Fruit fly (Drosophila melanogaster) whole organism, embryonic: ENCODE measurements around the gene CG17593.

ENCODE experiments used
- Asciz ChIP-seq: fragments of 200-800 bp; sonication (Bioruptor generic); optimal IDR thresholded peaks from 2 replicates; lab custom pipeline; 2017; ENCODE audit warnings: missing biosample characterization, mild to moderate bottlenecking, missing genetic modification characterization, missing genetic modification reagents
- Atf-2 ChIP-seq: fragments of 200-800 bp; sonication (Bioruptor generic); optimal IDR thresholded peaks from 2 replicates; lab custom pipeline; 2016; ENCODE audit warnings: missing biosample characterization, missing genetic modification characterization
- CG1233 ChIP-seq: fragments of 200-800 bp; sonication (Bioruptor generic); optimal IDR thresholded peaks from 4 replicates; lab custom pipeline; 2018; ENCODE audit warnings: missing biosample characterization, mild to moderate bottlenecking, missing genetic modification characterization
- CG15011 ChIP-seq: fragments of 200-800 bp; sonication (Bioruptor generic); optimal IDR thresholded peaks from 3 replicates; lab custom pipeline; 2018; ENCODE audit warnings: missing biosample characterization, mild to moderate bottlenecking, missing genetic modification characterization
- CG15269 ChIP-seq: fragments of 200-800 bp; sonication (Bioruptor generic); optimal IDR thresholded peaks from 2 replicates; lab custom pipeline; 2018; ENCODE audit warnings: missing biosample characterization, mild to moderate bottlenecking, missing genetic modification characterization, moderate library complexity
- CG15601 ChIP-seq: fragments of 200-800 bp; sonication (Bioruptor generic); optimal IDR thresholded peaks from 3 replicates; lab custom pipeline; 2019; ENCODE audit warnings: missing biosample characterization, mild to moderate bottlenecking, missing genetic modification characterization, moderate library complexity
- CG17912 ChIP-seq: fragments of 200-800 bp; sonication (Bioruptor generic); optimal IDR thresholded peaks from 2 replicates; lab custom pipeline; 2018; ENCODE audit warnings: missing biosample characterization, mild to moderate bottlenecking, missing genetic modification characterization
- CG30403 ChIP-seq: fragments of 200-800 bp; sonication (Bioruptor generic); optimal IDR thresholded peaks from 3 replicates; lab custom pipeline; 2016; ENCODE audit warnings: missing biosample characterization, missing genetic modification characterization
- CG4404 ChIP-seq: fragments of 200-800 bp; sonication (Bioruptor generic); IDR thresholded peaks from 2 replicates; pipeline ENCODE4 v1.3.6; 2022; ENCODE audit warnings: missing biosample characterization, missing genetic modification characterization
- CG6654 ChIP-seq: fragments of 200-800 bp; sonication (Bioruptor generic); optimal IDR thresholded peaks from 2 replicates; lab custom pipeline; 2017; ENCODE audit warnings: missing biosample characterization, mild to moderate bottlenecking, missing genetic modification characterization
- CG6689 ChIP-seq: fragments of 200-800 bp; sonication (Bioruptor generic); IDR thresholded peaks from 2 replicates; pipeline ENCODE4 v1.3.6; 2022; ENCODE audit warnings: missing biosample characterization, missing genetic modification characterization
- CG8290 ChIP-seq, 3 experiments: fragments of 200-800 bp; sonication (Bioruptor generic); optimal IDR thresholded peaks; 2 replicates each; lab custom pipeline; 2016 to 2019; ENCODE audit warnings: missing biosample characterization in 3 of 3, missing genetic modification characterization in 3 of 3, mild to moderate bottlenecking in 2 of 3, moderate library complexity in 1 of 3
- CoRest ChIP-seq: fragments of 200-800 bp; sonication (Bioruptor generic); optimal IDR thresholded peaks from 3 replicates; lab custom pipeline; 2018; ENCODE audit warnings: missing biosample characterization, mild to moderate bottlenecking, missing genetic modification characterization, moderate library complexity
- D ChIP-seq, 2 experiments: fragments of 200-800 bp in 1 of 2; fragments of >200 bp in 1 of 2; sonication (Bioruptor generic) in 1 of 2; optimal IDR thresholded peaks; 2 replicates in 1 of 2; 3 replicates in 1 of 2; lab custom pipeline; 2017; ENCODE audit warnings: mild to moderate bottlenecking in 1 of 2, missing biosample characterization in 1 of 2, missing genetic modification characterization in 1 of 2, missing genetic modification reagents in 1 of 2
- D19B ChIP-seq: fragments of 200-800 bp; sonication (Bioruptor generic); optimal IDR thresholded peaks from 2 replicates; lab custom pipeline; 2017; ENCODE audit warnings: missing biosample characterization, mild to moderate bottlenecking, missing genetic modification characterization
- Dbx ChIP-seq: fragments of 200-800 bp; sonication (Bioruptor generic); IDR thresholded peaks from 3 replicates; pipeline ENCODE4 v1.3.6; 2022; ENCODE audit warnings: missing biosample characterization, missing genetic modification characterization
- Eip74EF ChIP-seq, 2 experiments: fragments of 200-800 bp in 1 of 2; fragments of >200 bp in 1 of 2; sonication (Bioruptor generic) in 1 of 2; optimal IDR thresholded peaks; 2 replicates each; lab custom pipeline; 2017 to 2019; ENCODE audit warnings: missing biosample characterization in 2 of 2, missing genetic modification characterization in 2 of 2, mild to moderate bottlenecking in 1 of 2, moderate library complexity in 1 of 2
- Fer3 ChIP-seq: fragments of 200-800 bp; sonication (Bioruptor generic); optimal IDR thresholded peaks from 2 replicates; lab custom pipeline; 2018; ENCODE audit warnings: missing biosample characterization, mild to moderate bottlenecking, missing genetic modification characterization, moderate library complexity
- HLH4C ChIP-seq: fragments of 200-800 bp; sonication (Bioruptor generic); IDR thresholded peaks from 3 replicates; pipeline ENCODE4 v1.3.6; 2022; ENCODE audit warnings: missing biosample characterization, missing genetic modification characterization; ENCODE audit not compliant: partially characterized antibody
- Hand ChIP-seq: fragments of 200-800 bp; sonication (Bioruptor generic); optimal IDR thresholded peaks from 2 replicates; lab custom pipeline; 2017; ENCODE audit warnings: mild to moderate bottlenecking, missing biosample characterization, missing genetic modification reagents, missing genetic modification characterization
- Hr3 ChIP-seq: fragments of 200-800 bp; sonication (Bioruptor generic); optimal IDR thresholded peaks from 3 replicates; lab custom pipeline; 2016; ENCODE audit warnings: missing biosample characterization, missing genetic modification characterization
- NC2α ChIP-seq: fragments of 200-800 bp; sonication (Bioruptor generic); optimal IDR thresholded peaks from 2 replicates; lab custom pipeline; 2016; ENCODE audit warnings: missing biosample characterization, missing genetic modification characterization
- Ptx1 ChIP-seq: fragments of 200-800 bp; sonication (Bioruptor generic); IDR thresholded peaks from 2 replicates; pipeline ENCODE4 v1.3.6; 2022; ENCODE audit warnings: missing biosample characterization, missing genetic modification characterization
- Scr ChIP-seq: fragments of 200-800 bp; sonication (Bioruptor generic); IDR thresholded peaks from 2 replicates; pipeline ENCODE4 v1.3.6; 2022; ENCODE audit warnings: missing biosample characterization, missing genetic modification characterization; ENCODE audit not compliant: partially characterized antibody
- ap ChIP-seq: fragments of 200-800 bp; sonication (Bioruptor generic); IDR thresholded peaks from 2 replicates; pipeline ENCODE4 v1.3.6; 2022; ENCODE audit warnings: missing biosample characterization, missing genetic modification characterization
- bcd ChIP-seq: fragments of 200-800 bp; sonication (Bioruptor generic); optimal IDR thresholded peaks from 2 replicates; lab custom pipeline; 2017; ENCODE audit warnings: missing biosample characterization, mild to moderate bottlenecking, missing genetic modification characterization
- chn ChIP-seq: fragments of 200-800 bp; sonication (Bioruptor generic); optimal IDR thresholded peaks from 2 replicates; lab custom pipeline; 2016; ENCODE audit warnings: missing biosample characterization, missing genetic modification characterization
- crc ChIP-seq: fragments of 200-800 bp; sonication (Bioruptor generic); optimal IDR thresholded peaks from 2 replicates; lab custom pipeline; 2016; ENCODE audit warnings: missing biosample characterization, missing genetic modification characterization
- dpn ChIP-seq, 2 experiments: fragments of 200-800 bp; sonication (Bioruptor generic); optimal IDR thresholded peaks; 3 replicates each; lab custom pipeline; 2016; ENCODE audit warnings: missing biosample characterization in 2 of 2, missing genetic modification characterization in 2 of 2
- esg ChIP-seq: fragments of 200-800 bp; sonication (Bioruptor generic); conservative IDR thresholded peaks from 2 replicates; pipeline ENCODE4 v1.3.6; 2022; ENCODE audit warnings: missing biosample characterization, missing genetic modification characterization
- fd96Cb ChIP-seq: fragments of 200-800 bp; sonication (Bioruptor generic); optimal IDR thresholded peaks from 2 replicates; lab custom pipeline; 2018; ENCODE audit warnings: missing biosample characterization, mild to moderate bottlenecking, missing genetic modification characterization, moderate library complexity
- gce ChIP-seq: fragments of 200-800 bp; sonication (Bioruptor generic); IDR thresholded peaks from 3 replicates; pipeline ENCODE4 v1.3.6; 2022; ENCODE audit warnings: missing biosample characterization, missing genetic modification characterization
- gcm ChIP-seq: fragments of 200-800 bp; sonication (Bioruptor generic); optimal IDR thresholded peaks from 2 replicates; lab custom pipeline; 2019; ENCODE audit warnings: missing biosample characterization, mild to moderate bottlenecking, missing genetic modification characterization, moderate library complexity
- gt ChIP-seq: fragments of 200-800 bp; sonication (Bioruptor generic); IDR thresholded peaks from 2 replicates; pipeline ENCODE4 v1.3.6; 2022; ENCODE audit warnings: missing biosample characterization, missing genetic modification characterization
- her ChIP-seq: fragments of 200-800 bp; sonication (Bioruptor generic); optimal IDR thresholded peaks from 2 replicates; lab custom pipeline; 2016; ENCODE audit warnings: missing biosample characterization, missing genetic modification characterization
- jing ChIP-seq: fragments of 200-800 bp; sonication (Bioruptor generic); optimal IDR thresholded peaks from 2 replicates; lab custom pipeline; 2018; ENCODE audit warnings: missing biosample characterization, mild to moderate bottlenecking, missing genetic modification characterization
- klu ChIP-seq: fragments of 200-800 bp; sonication (Bioruptor generic); IDR thresholded peaks from 2 replicates; pipeline ENCODE4 v1.3.6; 2022; ENCODE audit warnings: missing biosample characterization, missing genetic modification characterization
- lov ChIP-seq, 2 experiments: fragments of 200-800 bp in 1 of 2; fragments of >200 bp in 1 of 2; sonication (Bioruptor generic) in 1 of 2; IDR thresholded peaks in 1 of 2; optimal IDR thresholded peaks in 1 of 2; 2 replicates in 1 of 2; 3 replicates in 1 of 2; pipeline versions ENCODE4 v1.3.6 to Lab custom; 2017 to 2022; ENCODE audit warnings: missing biosample characterization in 1 of 2, missing genetic modification characterization in 1 of 2
- nerfin-2 ChIP-seq: fragments of 200-800 bp; sonication (Bioruptor generic); IDR thresholded peaks from 2 replicates; pipeline ENCODE4 v1.3.6; 2022; ENCODE audit warnings: missing biosample characterization, missing genetic modification characterization; ENCODE audit not compliant: partially characterized antibody
- pfk ChIP-seq: fragments of 200-800 bp; sonication (Bioruptor generic); optimal IDR thresholded peaks from 2 replicates; lab custom pipeline; 2018; ENCODE audit warnings: missing biosample characterization, mild to moderate bottlenecking, missing genetic modification characterization, moderate library complexity
- phol ChIP-seq: fragments of 200-800 bp; sonication (Bioruptor generic); optimal IDR thresholded peaks from 3 replicates; lab custom pipeline; 2018; ENCODE audit warnings: missing biosample characterization, mild to moderate bottlenecking, missing genetic modification characterization, moderate library complexity
- prd ChIP-seq, 3 experiments: fragments of >200 bp in 2 of 3; fragments of 200-800 bp in 1 of 3; sonication (Bioruptor generic) in 1 of 3; optimal IDR thresholded peaks in 2 of 3; IDR thresholded peaks in 1 of 3; 2 replicates in 2 of 3; 3 replicates in 1 of 3; pipeline versions ENCODE4 v1.3.6 to Lab custom; 2017 to 2022; ENCODE audit warnings: missing biosample characterization in 1 of 3, missing genetic modification characterization in 1 of 3
- sc ChIP-seq, 3 experiments: fragments of >200 bp in 2 of 3; fragments of 200-800 bp in 1 of 3; sonication (Bioruptor generic) in 1 of 3; optimal IDR thresholded peaks; 2 replicates in 2 of 3; 3 replicates in 1 of 3; lab custom pipeline; 2017; ENCODE audit warnings: mild to moderate bottlenecking in 1 of 3, missing biosample characterization in 1 of 3, missing genetic modification characterization in 1 of 3, missing genetic modification reagents in 1 of 3
- sens-2 ChIP-seq: fragments of 200-800 bp; sonication (Bioruptor generic); IDR thresholded peaks from 2 replicates; pipeline ENCODE4 v1.3.6; 2022; ENCODE audit warnings: missing biosample characterization, missing genetic modification characterization
- stwl ChIP-seq: fragments of 200-800 bp; sonication (Bioruptor generic); optimal IDR thresholded peaks from 3 replicates; lab custom pipeline; 2018; ENCODE audit warnings: missing biosample characterization, mild to moderate bottlenecking, missing genetic modification characterization, moderate library complexity
- twi ChIP-seq: fragments of 200-800 bp; optimal IDR thresholded peaks from 2 replicates; lab custom pipeline; 2019; ENCODE audit warnings: missing biosample characterization, mild to moderate bottlenecking, missing genetic modification characterization, moderate library complexity
- unc-4 ChIP-seq: fragments of 200-800 bp; sonication (Bioruptor generic); IDR thresholded peaks from 2 replicates; pipeline ENCODE4 v1.3.6; 2022; ENCODE audit warnings: missing biosample characterization, missing genetic modification characterization; ENCODE audit not compliant: partially characterized antibody

Gene CG17593

DNA sequence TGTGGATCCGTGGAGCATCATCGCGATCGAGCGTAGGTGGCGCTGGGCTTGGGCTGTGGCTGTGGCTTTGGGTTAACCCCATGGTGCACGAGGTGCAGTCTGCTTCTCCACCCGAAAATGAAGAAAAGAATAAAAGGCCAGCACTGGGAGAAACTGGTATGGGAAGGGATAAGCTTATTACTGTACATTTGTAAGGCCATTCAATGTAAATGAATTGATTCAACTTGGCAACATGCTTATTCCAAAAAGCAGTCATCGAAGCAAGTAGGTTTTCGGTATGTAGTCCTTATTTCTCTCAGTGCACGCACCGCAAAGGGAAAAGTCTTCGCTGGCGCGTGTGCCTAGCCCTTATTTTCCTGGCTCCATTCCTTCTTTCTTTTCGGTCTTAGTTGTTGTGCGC, 51.9 kb downstream of the CG17593 start (continued):
- no peak for TF ChIP-seq esg
- TF ChIP-seq Scr (GFP tag; lab: Robert Waterston, UW): no peak
- TF ChIP-seq ap (GFP tag; lab: Robert Waterston, UW): peak; percentile 19; the same call in 1 of the 2 replicates
- no peak for TF ChIP-seq klu (GFP tag; lab: Robert Waterston, UW)
- TF ChIP-seq CG15601 (tag; lab: Kevin White, UChicago): peak; percentile 52
- no peak for TF ChIP-seq Fer3 (tag; lab: Kevin White, UChicago)
- TF ChIP-seq gce (GFP tag; lab: Robert Waterston, UW): no peak
- peak; percentile 26 for TF ChIP-seq CG30403 (GFP tag; lab: Kevin White, UChicago)
- peak; percentile 25 for TF ChIP-seq twi (tag; lab: Kevin White, UChicago)
- no peak for TF ChIP-seq D (optimal IDR thresholded peaks at IDR 0.05; lab: Kevin White, UChicago)
- peak; percentile 55 for TF ChIP-seq D (GFP tag; optimal IDR thresholded peaks at IDR 0.05; lab: Kevin White, UChicago)
- no peak for TF ChIP-seq lov (optimal IDR thresholded peaks at IDR 0.05; lab: Kevin White, UChicago)
- TF ChIP-seq lov (GFP tag; IDR thresholded peaks at IDR 0.05; lab: Robert Waterston, UW): peak; percentile 69; the same call in 1 of the 3 replicates
- peak; percentile 35 for TF ChIP-seq CG1233
- peak; percentile 25; the same call in 1 of the 2 replicates for TF ChIP-seq sens-2 (GFP tag; lab: Robert Waterston, UW)
- no peak for TF ChIP-seq bcd (GFP tag; lab: Kevin White, UChicago)
- 0 out of 2 replicates have a peak, but pooled peaks have one; percentile 34 for TF ChIP-seq gt
- no peak for TF ChIP-seq CG6654 (GFP tag; lab: Kevin White, UChicago)
- TF ChIP-seq CG15269 (tag; lab: Kevin White, UChicago): no peak
- no peak for TF ChIP-seq sc (optimal IDR thresholded peaks at IDR 0.05; lab: Kevin White, UChicago)
- peak; percentile 43 for TF ChIP-seq sc (GFP tag; optimal IDR thresholded peaks at IDR 0.05; lab: Kevin White, UChicago)
- TF ChIP-seq HLH4C (GFP tag; lab: Robert Waterston, UW): no peak
- peak; percentile 8 for TF ChIP-seq her (GFP tag; lab: Kevin White, UChicago)
- TF ChIP-seq fd96Cb (tag; lab: Kevin White, UChicago): peak; percentile 57
- TF ChIP-seq gcm: peak; percentile 22
- TF ChIP-seq Hand (GFP tag; lab: Kevin White, UChicago): no peak
- TF ChIP-seq nerfin-2 (GFP tag; lab: Robert Waterston, UW): no peak
- peak; percentile 16 for TF ChIP-seq crc (GFP tag; lab: Kevin White, UChicago)
- TF ChIP-seq prd (optimal IDR thresholded peaks at IDR 0.05; lab: Kevin White, UChicago): no peak
- TF ChIP-seq prd (GFP tag; IDR thresholded peaks at IDR 0.05; lab: Robert Waterston, UW): peak; percentile 72; the same call in 2 of the 3 replicates
- no peak for TF ChIP-seq D19B
- peak; percentile 6 for TF ChIP-seq CG8290 (GFP tag; optimal IDR thresholded peaks at IDR 0.05; lab: Kevin White, UChicago)
- TF ChIP-seq CG8290 (tag; optimal IDR thresholded peaks at IDR 0.05; lab: Kevin White, UChicago): no peak
- TF ChIP-seq Ptx1 (GFP tag; lab: Robert Waterston, UW): peak; percentile 32; the same call in 1 of the 2 replicates
- peak; percentile 8 for TF ChIP-seq NC2α (GFP tag; lab: Kevin White, UChicago)
- TF ChIP-seq pfk: no peak
- peak; percentile 30 for TF ChIP-seq jing (GFP tag; lab: Kevin White, UChicago)
- peak in 1 of 2 experiments; percentile 11 for TF ChIP-seq dpn (GFP tag; optimal IDR thresholded peaks at IDR 0.05; lab: Kevin White, UChicago)
- TF ChIP-seq unc-4: no peak
- peak; percentile 23 for TF ChIP-seq CoRest (tag; lab: Kevin White, UChicago)
- no peak for TF ChIP-seq CG17912 (GFP tag; lab: Kevin White, UChicago)
- no peak for TF ChIP-seq Atf-2
- TF ChIP-seq CG15011: no peak
- TF ChIP-seq chn (GFP tag; lab: Kevin White, UChicago): peak; percentile 12
- TF ChIP-seq Dbx: no peak
- peak; percentile 56 for TF ChIP-seq phol
- no peak for TF ChIP-seq Eip74EF (GFP tag; optimal IDR thresholded peaks at IDR 0.05; lab: Kevin White, UChicago)
- peak; percentile 5 for TF ChIP-seq Hr3 (GFP tag; lab: Kevin White, UChicago)
- no peak for TF ChIP-seq stwl (tag; lab: Kevin White, UChicago)
- TF ChIP-seq Asciz (GFP tag; lab: Kevin White, UChicago): no peak
- TF ChIP-seq CG6689 (GFP tag; lab: Robert Waterston, UW): peak; percentile 46; the same call in 1 of the 2 replicates
- TF ChIP-seq CG4404 (GFP tag; lab: Robert Waterston, UW): peak; percentile 47; the same call in 1 of the 2 replicates
